Fruit fly (Drosophila melanogaster) whole organism, prepupa: ENCODE results near the gene SdhAL.

ENCODE experiments used
- CG8119 ChIP-seq: fragments of 200-800 bp; sonication (Bioruptor generic); IDR thresholded peaks from 3 replicates; pipeline ENCODE4 v1.3.6; 2022; ENCODE audit warnings: missing biosample characterization, missing genetic modification characterization
- Eip75B ChIP-seq: fragments of 200-800 bp; sonication (Bioruptor generic); optimal IDR thresholded peaks from 3 replicates; lab custom pipeline; 2016; ENCODE audit warnings: missing biosample characterization, missing genetic modification characterization
- Sox102F ChIP-seq: fragments of 200-800 bp; sonication (Bioruptor generic); optimal IDR thresholded peaks from 2 replicates; lab custom pipeline; 2016; ENCODE audit warnings: missing biosample characterization, mild to moderate bottlenecking, missing genetic modification characterization
- Sox15 ChIP-seq: fragments of 200-800 bp; sonication (Bioruptor generic); optimal IDR thresholded peaks from 3 replicates; lab custom pipeline; 2016; ENCODE audit warnings: missing biosample characterization, missing genetic modification characterization
- achi ChIP-seq: fragments of 200-800 bp; sonication (Bioruptor generic); optimal IDR thresholded peaks from 3 replicates; lab custom pipeline; 2016; ENCODE audit warnings: missing biosample characterization, missing genetic modification characterization
- dac ChIP-seq: fragments of 200-800 bp; sonication (Bioruptor generic); optimal IDR thresholded peaks from 2 replicates; lab custom pipeline; 2017; ENCODE audit warnings: missing biosample characterization, mild to moderate bottlenecking, missing genetic modification characterization
- esn ChIP-seq: fragments of 200-800 bp; sonication (Bioruptor generic); optimal IDR thresholded peaks from 2 replicates; lab custom pipeline; 2016; ENCODE audit warnings: missing biosample characterization, mild to moderate bottlenecking, missing genetic modification characterization, moderate library complexity
- salr ChIP-seq, 2 experiments: fragments of 200-800 bp; sonication (Bioruptor generic); optimal IDR thresholded peaks; 3 replicates each; lab custom pipeline; 2016 to 2018; ENCODE audit warnings: missing biosample characterization in 2 of 2, missing genetic modification characterization in 2 of 2, mild to moderate bottlenecking in 1 of 2
- topi ChIP-seq: fragments of 200-800 bp; sonication (Bioruptor generic); optimal IDR thresholded peaks from 3 replicates; lab custom pipeline; 2016; ENCODE audit warnings: missing biosample characterization, missing genetic modification characterization

- no peak for TF ChIP-seq achi (GFP tag; lab: Kevin White, UChicago)
- no peak for TF ChIP-seq dac (GFP tag; lab: Kevin White, UChicago)
- no peak for TF ChIP-seq esn (GFP tag; lab: Kevin White, UChicago)
- no peak for TF ChIP-seq topi (GFP tag; lab: Kevin White, UChicago)
- TF ChIP-seq Sox15 (GFP tag; lab: Kevin White, UChicago) = no peak
- no peak for TF ChIP-seq salr (GFP tag; optimal IDR thresholded peaks at IDR 0.05; lab: Kevin White, UChicago)
- no peak for TF ChIP-seq CG8119
- no peak for TF ChIP-seq Eip75B (GFP tag; lab: Kevin White, UChicago)
- TF ChIP-seq Sox102F = no peak
Observed at dm6 chr3L:11888910-11889309, 35.6 kb downstream of the SdhAL start, which contains the start of gene CG5897.
